Worm (Caenorhabditis elegans): ENCODE results near the gene F14F9.2.

- TF ChIP-seq ama-1 (optimal IDR thresholded peaks at IDR 0.05), result no peak
- no peak for TF ChIP-seq aly-2 (tag; optimal IDR thresholded peaks at IDR 0.05)
- TF ChIP-seq snpc-4 (tag; optimal IDR thresholded peaks at IDR 0.05), result no peak
- no peak for TF ChIP-seq nhr-25 (tag; optimal IDR thresholded peaks at IDR 0.05)
- no peak for TF ChIP-seq ceh-82 (tag; optimal IDR thresholded peaks at IDR 0.05)
These were observed 24.9 kb downstream of the F14F9.2 start, which contains the start of gene srt-64 for ce11 chrV:5169586-5169985.
